Worm (Caenorhabditis elegans) whole organism, L3 larva: Measurements from ENCODE around the gene C30G4.2.

Experiments
- R02D3.7 ChIP-seq: fragments of 150-350 bp; optimal IDR thresholded peaks from 2 replicates; lab custom pipeline; 2014; ENCODE audit warnings: missing biosample characterization, missing genetic modification characterization
- ZK546.5 ChIP-seq: sonication (generic microtip); optimal IDR thresholded peaks from 2 replicates; lab custom pipeline; 2017; ENCODE audit warnings: missing biosample characterization, missing genetic modification characterization
- aly-2 ChIP-seq: fragments of 150-350 bp; optimal IDR thresholded peaks from 2 replicates; lab custom pipeline; 2014; ENCODE audit warnings: missing biosample characterization, missing genetic modification characterization
- ama-1 ChIP-seq: fragments of 150-350 bp; optimal IDR thresholded peaks from 2 replicates; lab custom pipeline; 2018
- ceh-16 ChIP-seq: sonication (generic microtip); optimal IDR thresholded peaks from 2 replicates; lab custom pipeline; 2017; ENCODE audit warnings: missing biosample characterization, missing genetic modification characterization
- ceh-28 ChIP-seq: fragments of 150-350 bp; optimal IDR thresholded peaks from 2 replicates; lab custom pipeline; 2014; ENCODE audit warnings: missing biosample characterization, missing genetic modification reagents, missing genetic modification characterization
- ceh-82 ChIP-seq: fragments of 150-350 bp; optimal IDR thresholded peaks from 2 replicates; lab custom pipeline; 2014; ENCODE audit warnings: missing biosample characterization, missing genetic modification characterization
- daf-12 ChIP-seq: fragments of 150-350 bp; optimal IDR thresholded peaks from 2 replicates; lab custom pipeline; 2014; ENCODE audit warnings: missing biosample characterization, missing genetic modification reagents, missing genetic modification characterization
- egl-27 ChIP-seq: sonication (generic microtip); optimal IDR thresholded peaks from 4 replicates; lab custom pipeline; 2017; ENCODE audit warnings: missing biosample characterization, missing genetic modification reagents, missing genetic modification characterization
- egl-5 ChIP-seq: fragments of 150-350 bp; optimal IDR thresholded peaks from 2 replicates; lab custom pipeline; 2017; ENCODE audit warnings: missing biosample characterization, missing genetic modification reagents, missing genetic modification characterization, inconsistent platforms
- elt-1 ChIP-seq: fragments of 150-350 bp; optimal IDR thresholded peaks from 2 replicates; lab custom pipeline; 2014; ENCODE audit warnings: missing biosample characterization, missing genetic modification characterization
- elt-2 ChIP-seq: sonication (generic microtip); optimal IDR thresholded peaks from 2 replicates; lab custom pipeline; 2016; ENCODE audit warnings: missing genetic modification reagents, mild to moderate bottlenecking, missing genetic modification characterization, missing compliant biosample characterization
- elt-3 ChIP-seq, 3 experiments: fragments of 150-350 bp in 1 of 3; sonication (generic microtip) in 2 of 3; optimal IDR thresholded peaks; 2 replicates in 2 of 3; 4 replicates in 1 of 3; lab custom pipeline; 2014 to 2017; ENCODE audit warnings: missing biosample characterization in 3 of 3, missing genetic modification characterization in 3 of 3
- eor-1 ChIP-seq, 2 experiments: fragments of 150-350 bp; optimal IDR thresholded peaks; 2 replicates each; lab custom pipeline; 2014 to 2018; ENCODE audit warnings: missing biosample characterization in 2 of 2, missing genetic modification characterization in 2 of 2
- fkh-10 ChIP-seq: sonication (generic microtip); optimal IDR thresholded peaks from 2 replicates; lab custom pipeline; 2017; ENCODE audit warnings: missing biosample characterization, missing genetic modification reagents, missing genetic modification characterization
- fkh-2 ChIP-seq: fragments of 150-350 bp; optimal IDR thresholded peaks from 2 replicates; lab custom pipeline; 2014; ENCODE audit warnings: missing biosample characterization, missing genetic modification reagents, missing genetic modification characterization
- fos-1 ChIP-seq: fragments of 150-350 bp; optimal IDR thresholded peaks from 2 replicates; lab custom pipeline; 2014; ENCODE audit warnings: missing biosample characterization, missing genetic modification characterization
- hmg-11 ChIP-seq: sonication (generic microtip); optimal IDR thresholded peaks from 2 replicates; lab custom pipeline; 2016; ENCODE audit warnings: missing genetic modification characterization, missing compliant biosample characterization
- jun-1 ChIP-seq: fragments of 150-350 bp; optimal IDR thresholded peaks from 2 replicates; lab custom pipeline; 2014; ENCODE audit warnings: missing biosample characterization, missing genetic modification reagents, missing genetic modification characterization
- lin-15B ChIP-seq: fragments of 150-350 bp; optimal IDR thresholded peaks from 2 replicates; lab custom pipeline; 2014; ENCODE audit warnings: missing biosample characterization, missing genetic modification characterization
- lin-39 ChIP-seq: fragments of 150-350 bp; optimal IDR thresholded peaks from 2 replicates; lab custom pipeline; 2018; ENCODE audit warnings: missing biosample characterization, missing genetic modification reagents, missing genetic modification characterization
- lsy-12 ChIP-seq: sonication (generic microtip); optimal IDR thresholded peaks from 2 replicates; lab custom pipeline; 2016; ENCODE audit warnings: mild to moderate bottlenecking, missing genetic modification characterization, missing compliant biosample characterization
- mdl-1 ChIP-seq: fragments of 150-350 bp; optimal IDR thresholded peaks from 2 replicates; lab custom pipeline; 2014; ENCODE audit warnings: missing biosample characterization, missing genetic modification characterization
- mml-1 ChIP-seq: fragments of 150-350 bp; sonication (generic microtip); optimal IDR thresholded peaks from 3 replicates; lab custom pipeline; 2014; ENCODE audit warnings: missing biosample characterization, missing genetic modification characterization
- nfya-1 ChIP-seq: sonication (generic microtip); optimal IDR thresholded peaks from 2 replicates; lab custom pipeline; 2017; ENCODE audit warnings: missing genetic modification characterization, mild to moderate bottlenecking, missing compliant biosample characterization, antibody characterized with exemption, moderate library complexity; ENCODE audit not compliant: insufficient read depth
- nhr-11 ChIP-seq: fragments of 150-350 bp; optimal IDR thresholded peaks from 2 replicates; lab custom pipeline; 2014; ENCODE audit warnings: missing biosample characterization, missing genetic modification characterization
- nhr-12 ChIP-seq: fragments of 150-350 bp; optimal IDR thresholded peaks from 2 replicates; lab custom pipeline; 2014; ENCODE audit warnings: missing biosample characterization, missing genetic modification characterization
- nhr-23 ChIP-seq: fragments of 150-350 bp; optimal IDR thresholded peaks from 2 replicates; lab custom pipeline; 2014; ENCODE audit warnings: missing biosample characterization, missing genetic modification reagents, missing genetic modification characterization
- nhr-237 ChIP-seq: fragments of 150-350 bp; optimal IDR thresholded peaks from 2 replicates; lab custom pipeline; 2014; ENCODE audit warnings: missing biosample characterization, missing genetic modification characterization
- nhr-25 ChIP-seq: sonication (generic microtip); optimal IDR thresholded peaks from 2 replicates; lab custom pipeline; 2017; ENCODE audit warnings: missing biosample characterization, missing genetic modification characterization
- nhr-28 ChIP-seq: fragments of 150-350 bp; optimal IDR thresholded peaks from 2 replicates; lab custom pipeline; 2014; ENCODE audit warnings: missing biosample characterization, missing genetic modification characterization
- nhr-43 ChIP-seq: sonication (generic microtip); optimal IDR thresholded peaks from 2 replicates; lab custom pipeline; 2016; ENCODE audit warnings: mild to moderate bottlenecking, missing genetic modification characterization, missing compliant biosample characterization; ENCODE audit not compliant: poor library complexity, severe bottlenecking
- nhr-67 ChIP-seq: fragments of 150-350 bp; optimal IDR thresholded peaks from 2 replicates; lab custom pipeline; 2014; ENCODE audit warnings: missing biosample characterization, missing genetic modification characterization
- nhr-77 ChIP-seq: fragments of 150-350 bp; optimal IDR thresholded peaks from 2 replicates; lab custom pipeline; 2014; ENCODE audit warnings: missing biosample characterization, missing genetic modification characterization
- pha-4 ChIP-seq: fragments of 150-350 bp; optimal IDR thresholded peaks from 2 replicates; lab custom pipeline; 2014; ENCODE audit warnings: missing biosample characterization, missing genetic modification reagents, missing genetic modification characterization
- pqm-1 ChIP-seq: fragments of 150-350 bp; optimal IDR thresholded peaks from 2 replicates; lab custom pipeline; 2017; ENCODE audit warnings: missing biosample characterization, missing genetic modification characterization, inconsistent platforms
- sea-2 ChIP-seq: fragments of 150-350 bp; sonication (generic microtip); optimal IDR thresholded peaks from 4 replicates; lab custom pipeline; 2014; ENCODE audit warnings: missing biosample characterization, missing genetic modification reagents, missing genetic modification characterization
- skn-1 ChIP-seq: fragments of 150-350 bp; optimal IDR thresholded peaks from 2 replicates; lab custom pipeline; 2014; ENCODE audit warnings: missing biosample characterization, missing genetic modification characterization
- snpc-4 ChIP-seq: fragments of 150-350 bp; optimal IDR thresholded peaks from 2 replicates; lab custom pipeline; 2014; ENCODE audit warnings: missing biosample characterization, missing genetic modification characterization
- tbx-2 ChIP-seq: sonication (generic microtip); optimal IDR thresholded peaks from 2 replicates; lab custom pipeline; 2016; ENCODE audit warnings: mild to moderate bottlenecking, missing genetic modification characterization, missing compliant biosample characterization
- unc-39 ChIP-seq: sonication (generic microtip); optimal IDR thresholded peaks from 4 replicates; lab custom pipeline; 2017; ENCODE audit warnings: missing biosample characterization, missing genetic modification characterization
- unc-62 ChIP-seq: fragments of 150-350 bp; sonication (generic microtip); optimal IDR thresholded peaks from 4 replicates; lab custom pipeline; 2014; ENCODE audit warnings: missing biosample characterization, missing genetic modification reagents, missing genetic modification characterization
- zag-1 ChIP-seq: fragments of 150-350 bp; optimal IDR thresholded peaks from 2 replicates; lab custom pipeline; 2014; ENCODE audit warnings: missing biosample characterization, missing genetic modification characterization
- ztf-11 ChIP-seq: fragments of 150-350 bp; optimal IDR thresholded peaks from 2 replicates; lab custom pipeline; 2014; ENCODE audit warnings: missing biosample characterization, missing genetic modification characterization
- ztf-4 ChIP-seq: fragments of 150-350 bp; optimal IDR thresholded peaks from 2 replicates; lab custom pipeline; 2014; ENCODE audit warnings: missing biosample characterization, missing genetic modification characterization

C30G4.2 gene

DNA sequence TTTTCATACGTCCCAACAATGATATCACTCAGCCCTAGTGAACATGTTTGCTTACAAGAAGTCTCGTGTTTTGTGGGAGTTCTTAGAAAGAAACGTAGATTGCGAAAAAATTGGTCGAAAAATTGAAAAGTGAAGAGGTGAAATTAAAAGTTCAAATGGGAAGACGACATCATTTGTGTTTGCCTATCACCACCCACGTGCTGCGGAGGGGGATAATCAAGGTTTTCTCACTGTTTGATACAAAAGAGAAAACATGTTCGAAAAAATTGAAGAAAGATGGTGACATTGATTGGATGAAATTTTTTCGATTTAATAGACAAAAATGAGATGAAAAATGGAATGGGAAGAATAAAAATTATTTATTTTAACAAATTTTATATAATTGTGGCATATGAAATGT lies 25.1 kb upstream of the C30G4.2 start:
- TF ChIP-seq nhr-23 (tag; lab: Kevin White, UChicago) (peak; percentile 34), pqm-1 (tag; lab: Kevin White, UChicago) (no peak), lsy-12 (tag; lab: Kevin White, UChicago) (no peak)

DNA sequence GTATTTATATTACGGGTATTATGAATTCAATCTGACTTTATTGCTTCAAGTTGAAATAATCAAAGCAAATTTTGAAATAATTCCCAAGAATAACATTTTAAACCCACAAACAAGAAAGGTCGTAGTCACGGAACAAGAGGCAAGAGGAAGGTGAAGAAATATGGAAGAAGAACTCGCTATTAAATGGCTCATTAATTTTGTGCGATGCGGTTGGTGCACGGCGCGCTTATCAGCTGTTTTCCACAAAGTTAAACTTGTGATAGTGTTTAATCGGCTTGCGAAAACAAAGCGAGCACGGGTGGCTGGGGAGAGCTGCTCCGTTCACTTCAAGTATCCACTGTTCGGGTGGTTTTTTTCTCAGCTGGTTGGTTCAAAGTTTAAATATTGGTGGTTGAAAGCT lies 21.5 kb upstream of the C30G4.2 start:
- TF ChIP-seq pqm-1 (tag; lab: Kevin White, UChicago) (peak; percentile 48), elt-2 (tag; lab: Kevin White, UChicago) (peak; percentile 85), daf-12 (tag; lab: Kevin White, UChicago) (no peak), pha-4 (tag; lab: Kevin White, UChicago) (peak; percentile 23)

DNA sequence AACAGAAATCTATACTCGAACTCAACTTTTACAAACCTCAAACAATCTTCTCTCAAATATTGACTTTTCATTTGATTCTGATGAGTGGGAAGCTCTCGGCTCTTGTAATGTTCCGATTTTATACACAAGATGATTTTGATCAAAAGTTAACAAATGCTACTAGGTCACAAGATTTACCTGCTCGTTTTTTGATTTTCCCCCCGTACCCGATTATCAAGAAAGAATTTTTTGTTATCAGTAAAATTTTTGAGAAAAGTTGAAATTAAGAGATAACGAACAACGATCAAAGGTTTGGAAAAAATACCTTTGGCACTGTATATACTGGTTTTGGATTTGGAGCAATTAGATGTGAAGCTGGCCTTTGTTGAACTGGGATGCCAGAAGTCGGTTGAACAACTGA lies 19.4 kb upstream of the C30G4.2 start:
- no peak for TF ChIP-seq unc-62 (GFP tag; lab: Kevin White, UChicago)
- TF ChIP-seq elt-1: no peak
- TF ChIP-seq tbx-2 (tag; lab: Kevin White, UChicago): no peak
- no peak for TF ChIP-seq nhr-43 (tag; lab: Kevin White, UChicago)
- TF ChIP-seq pqm-1 (tag; lab: Kevin White, UChicago): peak; percentile 66
- no peak for TF ChIP-seq nhr-77
- no peak for TF ChIP-seq eor-1 (tag; optimal IDR thresholded peaks at IDR 0.05; lab: Kevin White, UChicago)
- TF ChIP-seq mdl-1 (tag; lab: Kevin White, UChicago): no peak
- peak; percentile 81 for TF ChIP-seq pha-4 (tag; lab: Kevin White, UChicago)
- TF ChIP-seq sea-2 (GFP tag; lab: Kevin White, UChicago): no peak
- no peak for TF ChIP-seq aly-2
- TF ChIP-seq hmg-11 (tag; lab: Kevin White, UChicago): no peak
- no peak for TF ChIP-seq nhr-23 (tag; lab: Kevin White, UChicago)
- TF ChIP-seq snpc-4 (tag; lab: Kevin White, UChicago): no peak
- TF ChIP-seq ama-1 (lab: Kevin White, UChicago): peak; percentile 15
- peak; percentile 82 for TF ChIP-seq elt-2 (tag; lab: Kevin White, UChicago)

DNA sequence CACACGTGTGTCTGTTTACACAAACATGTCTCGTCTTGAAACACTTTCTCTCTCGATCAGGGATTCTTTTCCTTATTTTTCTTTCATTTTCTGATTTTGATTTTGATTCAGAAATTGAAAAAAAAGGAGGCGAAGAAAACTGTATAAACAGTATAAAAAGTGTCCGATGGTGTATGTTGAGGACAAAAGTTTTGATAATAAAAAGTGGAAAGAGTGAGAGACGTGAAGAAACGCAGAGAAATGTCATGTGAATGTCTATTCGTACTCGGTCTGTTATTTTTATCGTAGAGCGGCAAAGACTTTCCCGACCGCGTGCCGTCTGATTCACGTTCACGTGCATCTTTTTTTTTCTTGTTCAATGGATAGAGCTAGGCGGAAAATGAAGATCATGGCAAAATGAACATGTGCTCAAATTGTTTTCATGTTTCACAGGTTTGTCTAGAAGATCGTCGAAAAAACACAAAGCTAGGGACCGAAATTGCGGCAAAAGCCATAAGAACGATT lies 18.4 kb upstream of the C30G4.2 start:
- no peak for TF ChIP-seq elt-1
- TF ChIP-seq fkh-2 (tag; lab: Kevin White, UChicago): no peak
- TF ChIP-seq jun-1 (tag; lab: Kevin White, UChicago): peak; percentile 86
- TF ChIP-seq ZK546.5 (tag; lab: Kevin White, UChicago): no peak
- peak; percentile 89 for TF ChIP-seq mdl-1 (tag; lab: Kevin White, UChicago)
- no peak for TF ChIP-seq ceh-82
- TF ChIP-seq nhr-43 (tag; lab: Kevin White, UChicago): peak; percentile 60
- TF ChIP-seq ztf-4 (tag; lab: Kevin White, UChicago): no peak
- TF ChIP-seq elt-3 (tag; optimal IDR thresholded peaks at IDR 0.05; lab: Kevin White, UChicago): no peak
- TF ChIP-seq lin-39 (tag; lab: Kevin White, UChicago): no peak
- TF ChIP-seq nhr-11: no peak
- no peak for TF ChIP-seq nhr-67
- TF ChIP-seq zag-1 (tag; lab: Kevin White, UChicago): no peak
- TF ChIP-seq nhr-28 (tag; lab: Kevin White, UChicago): no peak
- TF ChIP-seq hmg-11 (tag; lab: Kevin White, UChicago): no peak
- TF ChIP-seq ceh-28 (tag; lab: Kevin White, UChicago): no peak
- TF ChIP-seq ceh-16: no peak
- no peak for TF ChIP-seq nhr-77
- peak; percentile 27 for TF ChIP-seq ama-1 (lab: Kevin White, UChicago)
- TF ChIP-seq R02D3.7 (tag; lab: Kevin White, UChicago): no peak
- TF ChIP-seq skn-1: no peak
- no peak for TF ChIP-seq lin-15B (tag; lab: Kevin White, UChicago)
- no peak for TF ChIP-seq eor-1 (tag; optimal IDR thresholded peaks at IDR 0.05; lab: Kevin White, UChicago)
- TF ChIP-seq egl-27 (tag; lab: Kevin White, UChicago): no peak
- peak; percentile 22 for TF ChIP-seq nhr-25 (tag; lab: Kevin White, UChicago)
- no peak for TF ChIP-seq mml-1
- TF ChIP-seq snpc-4 (tag; lab: Kevin White, UChicago): no peak
- TF ChIP-seq lsy-12 (tag; lab: Kevin White, UChicago): peak; percentile 39
- peak; percentile 93 for TF ChIP-seq pqm-1 (tag; lab: Kevin White, UChicago)
- TF ChIP-seq unc-39 (tag; lab: Kevin White, UChicago): no peak
- TF ChIP-seq ztf-11: no peak
- TF ChIP-seq nfya-1: peak; percentile 32
- TF ChIP-seq daf-12 (tag; lab: Kevin White, UChicago): no peak
- no peak for TF ChIP-seq nhr-12
- no peak for TF ChIP-seq egl-5 (tag; lab: Kevin White, UChicago)
- TF ChIP-seq elt-2 (tag; lab: Kevin White, UChicago): peak; percentile 82
- no peak for TF ChIP-seq unc-62 (GFP tag; lab: Kevin White, UChicago)
- TF ChIP-seq aly-2: no peak
- TF ChIP-seq fos-1 (tag; lab: Kevin White, UChicago): no peak
- no peak for TF ChIP-seq nhr-237 (tag; lab: Kevin White, UChicago)
- no peak for TF ChIP-seq tbx-2 (tag; lab: Kevin White, UChicago)
- TF ChIP-seq fkh-10 (GFP tag; lab: Kevin White, UChicago): no peak
